Worm (Caenorhabditis elegans) whole organism, late embryonic: Measurements from ENCODE around the gene Y27F2A.11.
"Not testable (repeated sequence)": the region's sequence is repeated elsewhere in the genome, so short reads cannot be mapped to it uniquely, and the experiment has no call there.

Source experiments
- ceh-9 ChIP-seq: sonication (generic microtip); optimal IDR thresholded peaks from 2 replicates; lab custom pipeline; 2016; ENCODE audit warnings: mild to moderate bottlenecking, missing genetic modification characterization, inconsistent platforms, missing compliant biosample characterization
- fkh-10 ChIP-seq: fragments of 150-350 bp; optimal IDR thresholded peaks from 2 replicates; lab custom pipeline; 2014; ENCODE audit warnings: missing biosample characterization, missing genetic modification reagents, missing genetic modification characterization
- lin-11 ChIP-seq: fragments of 200-800 bp; sonication (Bioruptor generic); optimal IDR thresholded peaks from 2 replicates; lab custom pipeline; 2018; ENCODE audit warnings: mild to moderate bottlenecking, missing genetic modification characterization, missing compliant biosample characterization
- nhr-232 ChIP-seq: sonication (generic microtip); optimal IDR thresholded peaks from 2 replicates; lab custom pipeline; 2016; ENCODE audit warnings: missing genetic modification characterization, missing compliant biosample characterization
- pha-4 ChIP-seq: fragments of 150-350 bp; optimal IDR thresholded peaks from 2 replicates; lab custom pipeline; 2018; ENCODE audit warnings: missing biosample characterization, missing genetic modification reagents, missing genetic modification characterization
- ztf-16 ChIP-seq: sonication (generic microtip); optimal IDR thresholded peaks from 2 replicates; lab custom pipeline; 2017; ENCODE audit warnings: missing genetic modification characterization, missing compliant biosample characterization

DNA sequence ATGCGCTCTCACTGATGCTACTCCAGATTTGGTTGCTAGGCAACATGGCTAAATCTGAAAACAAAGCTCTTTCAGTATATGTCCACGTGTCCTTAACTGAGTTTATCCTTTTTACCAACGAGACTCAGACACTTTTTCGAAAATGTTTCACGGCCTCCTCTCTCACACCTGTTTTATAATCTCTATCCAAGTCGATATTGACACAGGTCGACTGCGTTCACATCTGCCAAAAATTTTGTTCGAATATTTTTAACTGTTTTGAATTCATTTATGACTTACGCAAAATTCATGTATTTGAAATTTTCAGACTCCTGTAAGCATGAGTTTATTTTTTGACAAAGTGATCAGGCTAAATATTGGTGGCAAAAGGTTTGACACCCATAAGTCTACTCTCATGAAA is 26.6 kb downstream of the Y27F2A.11 start, which contains the start of gene ZC239.3:
- TF ChIP-seq ceh-9 (tag; lab: Kevin White, UChicago); pha-4 (tag; lab: Kevin White, UChicago); lin-11; ztf-16 (tag; lab: Kevin White, UChicago); nhr-232 (tag; lab: Kevin White, UChicago); fkh-10 (GFP tag; lab: Kevin White, UChicago): not testable (repeated sequence)
